Worm (Caenorhabditis elegans) whole organism, L1 larva: ENCODE results near the gene gld-3.
A peak's percentile ranks its signal among the peaks of the same experiment; 100 is the strongest.

ENCODE experiments used
- C04F5.9 ChIP-seq: sonication (generic microtip); optimal IDR thresholded peaks from 2 replicates; lab custom pipeline; 2016; ENCODE audit warnings: missing genetic modification characterization, missing compliant biosample characterization
- C16A3.4 ChIP-seq: fragments of 150-350 bp; optimal IDR thresholded peaks from 2 replicates; lab custom pipeline; 2014; ENCODE audit warnings: missing biosample characterization, missing genetic modification characterization
- Y116A8C.19 ChIP-seq: sonication (generic microtip); optimal IDR thresholded peaks from 2 replicates; lab custom pipeline; 2016; ENCODE audit warnings: missing compliant biosample characterization, missing genetic modification characterization, borderline replicate concordance
- alr-1 ChIP-seq: fragments of 200-800 bp; sonication (Bioruptor generic); optimal IDR thresholded peaks from 2 replicates; lab custom pipeline; 2018; ENCODE audit warnings: borderline replicate concordance, mild to moderate bottlenecking, missing genetic modification characterization, missing compliant biosample characterization
- aly-2 ChIP-seq: fragments of 150-350 bp; optimal IDR thresholded peaks from 2 replicates; lab custom pipeline; 2014; ENCODE audit warnings: missing biosample characterization, missing genetic modification characterization
- ceh-90 ChIP-seq: sonication (generic microtip); optimal IDR thresholded peaks from 2 replicates; lab custom pipeline; 2016; ENCODE audit warnings: missing genetic modification characterization, missing compliant biosample characterization
- dpl-1 ChIP-seq, 3 experiments: fragments of 150-350 bp in 2 of 3; sonication (generic microtip) in 1 of 3; optimal IDR thresholded peaks; 2 replicates each; lab custom pipeline; 2014 to 2017; ENCODE audit warnings: missing biosample characterization in 3 of 3, missing genetic modification characterization in 3 of 3, missing genetic modification reagents in 3 of 3
- efl-1 ChIP-seq, 4 experiments: fragments of 150-350 bp; optimal IDR thresholded peaks in 3 of 4; peaks in 1 of 4; 1 replicate in 1 of 4; 2 replicates in 3 of 4; lab custom pipeline; 2014; ENCODE audit warnings: missing biosample characterization in 2 of 4, missing genetic modification characterization in 2 of 4, missing genetic modification reagents in 2 of 4
- egl-27 ChIP-seq, 2 experiments: fragments of 150-350 bp in 1 of 2; sonication (generic microtip); optimal IDR thresholded peaks; 3 replicates each; lab custom pipeline; 2017 to 2018; ENCODE audit warnings: missing biosample characterization in 2 of 2, missing genetic modification characterization in 2 of 2, missing genetic modification reagents in 2 of 2
- elt-3 ChIP-seq, 6 experiments: fragments of 150-350 bp in 1 of 6; sonication (generic microtip); optimal IDR thresholded peaks; 2 replicates each; lab custom pipeline; 2017 to 2018; ENCODE audit warnings: missing biosample characterization in 6 of 6, missing genetic modification characterization in 6 of 6, inconsistent platforms in 1 of 6
- fkh-10 ChIP-seq: sonication (generic microtip); optimal IDR thresholded peaks from 2 replicates; lab custom pipeline; 2017; ENCODE audit warnings: missing biosample characterization, missing genetic modification reagents, missing genetic modification characterization
- fkh-4 ChIP-seq: sonication (generic microtip); optimal IDR thresholded peaks from 2 replicates; lab custom pipeline; 2016; ENCODE audit warnings: missing compliant biosample characterization, missing genetic modification characterization, borderline replicate concordance
- fkh-8 ChIP-seq: sonication (generic microtip); optimal IDR thresholded peaks from 2 replicates; lab custom pipeline; 2016; ENCODE audit warnings: mild to moderate bottlenecking, missing genetic modification characterization, missing compliant biosample characterization
- fos-1 ChIP-seq: fragments of 150-350 bp; optimal IDR thresholded peaks from 2 replicates; lab custom pipeline; 2014; ENCODE audit warnings: missing biosample characterization, missing genetic modification characterization
- irx-1 ChIP-seq: sonication (generic microtip); optimal IDR thresholded peaks from 2 replicates; lab custom pipeline; 2016; ENCODE audit warnings: missing genetic modification characterization, missing compliant biosample characterization
- isw-1 ChIP-seq: fragments of 200-800 bp; sonication (Bioruptor generic); IDR thresholded peaks from 2 replicates; pipeline ENCODE4 v1.3.6; 2022; ENCODE audit warnings: missing genetic modification characterization, missing compliant biosample characterization
- lin-14 ChIP-seq: fragments of 200-800 bp; sonication (Bioruptor generic); optimal IDR thresholded peaks from 2 replicates; lab custom pipeline; 2018; ENCODE audit warnings: mild to moderate bottlenecking, missing genetic modification characterization, moderate library complexity, missing compliant biosample characterization
- lin-35 ChIP-seq, 2 experiments: fragments of 150-350 bp; optimal IDR thresholded peaks; 2 replicates each; lab custom pipeline; 2014; ENCODE audit warnings: missing biosample characterization in 2 of 2, missing genetic modification characterization in 2 of 2, missing genetic modification reagents in 2 of 2
- lin-39 ChIP-seq: fragments of 150-350 bp; optimal IDR thresholded peaks from 2 replicates; lab custom pipeline; 2014; ENCODE audit warnings: missing biosample characterization, missing genetic modification reagents, missing genetic modification characterization
- lir-3 ChIP-seq: sonication (generic microtip); optimal IDR thresholded peaks from 2 replicates; lab custom pipeline; 2016; ENCODE audit warnings: mild to moderate bottlenecking, missing genetic modification characterization, moderate library complexity, missing compliant biosample characterization; ENCODE audit not compliant: poor library complexity
- lsy-2 ChIP-seq, 2 experiments: fragments of 150-350 bp; optimal IDR thresholded peaks; 2 replicates each; lab custom pipeline; 2014; ENCODE audit warnings: missing biosample characterization in 2 of 2, missing genetic modification characterization in 2 of 2
- mef-2 ChIP-seq: fragments of 150-350 bp; optimal IDR thresholded peaks from 2 replicates; lab custom pipeline; 2014; ENCODE audit warnings: missing biosample characterization, missing genetic modification characterization
- mep-1 ChIP-seq: fragments of 150-350 bp; optimal IDR thresholded peaks from 2 replicates; lab custom pipeline; 2014; ENCODE audit warnings: missing biosample characterization, missing genetic modification characterization
- nhr-11 ChIP-seq: fragments of 150-350 bp; optimal IDR thresholded peaks from 2 replicates; lab custom pipeline; 2014; ENCODE audit warnings: missing biosample characterization, missing genetic modification characterization
- nhr-12 ChIP-seq: sonication (generic microtip); optimal IDR thresholded peaks from 2 replicates; lab custom pipeline; 2017; ENCODE audit warnings: missing biosample characterization, missing genetic modification characterization
- nhr-19 ChIP-seq: fragments of 200-800 bp; sonication (Bioruptor generic); conservative IDR thresholded peaks from 2 replicates; pipeline ENCODE4 v1.3.6; 2022; ENCODE audit warnings: missing genetic modification characterization, missing compliant biosample characterization
- nhr-237 ChIP-seq: fragments of 150-350 bp; optimal IDR thresholded peaks from 2 replicates; lab custom pipeline; 2014; ENCODE audit warnings: missing biosample characterization, missing genetic modification characterization
- nhr-47 ChIP-seq: sonication (generic microtip); optimal IDR thresholded peaks from 2 replicates; lab custom pipeline; 2016; ENCODE audit warnings: mild to moderate bottlenecking, missing genetic modification characterization, moderate library complexity, missing compliant biosample characterization
- nhr-76 ChIP-seq: sonication (generic microtip); optimal IDR thresholded peaks from 2 replicates; lab custom pipeline; 2017; ENCODE audit warnings: missing biosample characterization, missing genetic modification characterization
- nhr-90 ChIP-seq: sonication (generic microtip); optimal IDR thresholded peaks from 2 replicates; lab custom pipeline; 2016; ENCODE audit warnings: mild to moderate bottlenecking, missing genetic modification characterization, missing compliant biosample characterization; ENCODE audit not compliant: poor library complexity
- pqm-1 ChIP-seq: sonication (generic microtip); optimal IDR thresholded peaks from 3 replicates; lab custom pipeline; 2017; ENCODE audit warnings: missing biosample characterization, missing genetic modification characterization
- skn-1 ChIP-seq: fragments of 150-350 bp; optimal IDR thresholded peaks from 2 replicates; lab custom pipeline; 2014; ENCODE audit warnings: missing biosample characterization, missing genetic modification characterization
- snpc-4 ChIP-seq: fragments of 150-350 bp; optimal IDR thresholded peaks from 2 replicates; lab custom pipeline; 2014; ENCODE audit warnings: missing biosample characterization, missing genetic modification characterization
- sup-37 ChIP-seq: fragments of 200-800 bp; sonication (Bioruptor generic); optimal IDR thresholded peaks from 2 replicates; lab custom pipeline; 2018; ENCODE audit warnings: mild to moderate bottlenecking, missing genetic modification characterization, missing compliant biosample characterization
- tlp-1 ChIP-seq: fragments of 150-350 bp; optimal IDR thresholded peaks from 2 replicates; lab custom pipeline; 2014; ENCODE audit warnings: missing biosample characterization, missing genetic modification characterization
- unc-30 ChIP-seq: sonication (generic microtip); optimal IDR thresholded peaks from 2 replicates; lab custom pipeline; 2017; ENCODE audit warnings: missing biosample characterization, missing genetic modification characterization
- unc-62 ChIP-seq: fragments of 150-350 bp; optimal IDR thresholded peaks from 2 replicates; lab custom pipeline; 2014; ENCODE audit warnings: missing biosample characterization, missing genetic modification reagents, missing genetic modification characterization
- vab-15 ChIP-seq: sonication (generic microtip); optimal IDR thresholded peaks from 2 replicates; lab custom pipeline; 2017; ENCODE audit warnings: missing genotype, mild to moderate bottlenecking, missing genetic modification characterization, missing compliant biosample characterization
- xbp-1 ChIP-seq: sonication (generic microtip); optimal IDR thresholded peaks from 2 replicates; lab custom pipeline; 2016; ENCODE audit warnings: missing genetic modification characterization, missing compliant biosample characterization
- ztf-11 ChIP-seq, 2 experiments: sonication (generic microtip); optimal IDR thresholded peaks; 2 replicates each; lab custom pipeline; 2016 to 2017; ENCODE audit warnings: missing genetic modification characterization in 2 of 2, missing biosample characterization in 1 of 2, missing compliant biosample characterization in 1 of 2
- ztf-4 ChIP-seq: fragments of 150-350 bp; optimal IDR thresholded peaks from 2 replicates; lab custom pipeline; 2014; ENCODE audit warnings: missing biosample characterization, missing genetic modification characterization

Gene gld-3

DNA sequence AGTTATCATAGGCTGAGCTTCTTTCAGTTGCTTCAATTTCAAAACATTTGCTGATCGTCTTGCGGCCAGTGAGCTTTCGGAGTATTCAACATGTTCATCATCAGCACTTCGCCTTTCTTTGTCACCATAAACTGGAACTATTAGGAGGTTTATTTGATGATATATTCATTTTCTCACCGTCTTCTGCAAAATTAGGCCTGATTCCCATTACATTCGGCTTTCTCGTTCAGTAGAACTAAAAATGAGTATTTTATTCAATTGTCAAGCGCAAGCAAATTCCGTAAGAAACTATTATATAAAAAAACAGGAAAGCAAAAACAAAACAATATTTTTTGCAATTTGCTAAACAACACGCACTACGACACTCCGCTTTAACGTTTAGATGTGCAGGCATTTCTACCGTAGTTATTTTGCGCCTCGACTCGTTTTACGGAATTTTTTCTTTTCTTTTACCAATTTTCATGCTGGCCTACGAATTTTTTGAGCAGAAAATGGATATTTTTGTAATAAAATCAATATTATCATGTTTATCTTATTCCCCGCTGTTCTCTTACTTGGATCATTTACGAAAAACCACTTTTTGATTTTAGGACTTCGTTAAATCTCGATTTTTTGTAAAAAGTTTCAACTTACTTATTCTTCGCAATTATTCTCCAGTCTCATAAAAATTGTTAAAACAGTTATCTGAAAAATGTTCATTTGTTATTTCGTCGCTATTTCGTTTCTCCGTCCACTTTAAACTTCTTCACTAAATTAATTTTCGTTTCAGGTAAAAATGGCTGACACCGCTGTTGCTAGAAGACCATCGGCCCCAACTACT is 27.4 kb upstream of the gld-3 start, which contains the start of the genes farl-11 and rpl-33 (continued):
- no peak for TF ChIP-seq Y116A8C.19 (tag; lab: Kevin White, UChicago)
- peak; percentile 77 for TF ChIP-seq nhr-19 (GFP tag; lab: Robert Waterston, UW)
- TF ChIP-seq nhr-90 (tag; lab: Kevin White, UChicago): peak; percentile 68
- peak; percentile 58 for TF ChIP-seq C04F5.9
- no peak for TF ChIP-seq tlp-1 (tag; lab: Kevin White, UChicago)

DNA sequence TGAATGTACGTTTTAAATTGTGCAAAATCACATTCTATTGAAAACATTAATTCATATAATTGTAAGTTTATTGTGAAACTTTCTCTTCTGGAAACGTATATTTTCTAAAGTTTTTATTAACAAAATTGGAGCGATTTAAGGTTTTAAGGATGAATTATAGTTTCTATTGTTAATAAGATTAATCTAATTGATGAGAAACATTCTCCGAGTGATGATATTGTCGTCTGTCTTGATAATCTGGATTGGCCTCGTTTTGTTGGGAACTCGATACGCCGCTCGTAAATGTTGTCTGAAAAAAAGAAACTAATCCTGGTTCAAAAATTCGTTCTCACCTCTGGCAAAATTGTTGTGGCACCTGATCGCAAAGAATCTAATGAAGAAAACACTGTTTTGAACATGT is 26.1 kb upstream of the gld-3 start:
- TF ChIP-seq unc-62 (GFP tag; lab: Kevin White, UChicago): no peak
- no peak for TF ChIP-seq lir-3 (tag; lab: Kevin White, UChicago)
- no peak for TF ChIP-seq elt-3 (tag; optimal IDR thresholded peaks at IDR 0.05; lab: Kevin White, UChicago)
- no peak for TF ChIP-seq nhr-19 (GFP tag; lab: Robert Waterston, UW)
- TF ChIP-seq mef-2 (tag; lab: Kevin White, UChicago): no peak
- TF ChIP-seq fos-1 (tag; lab: Kevin White, UChicago): no peak
- no peak for TF ChIP-seq alr-1
- no peak for TF ChIP-seq nhr-90 (tag; lab: Kevin White, UChicago)
- TF ChIP-seq nhr-11: no peak
- TF ChIP-seq nhr-47 (tag; lab: Kevin White, UChicago): no peak
- no peak for TF ChIP-seq nhr-76 (tag; lab: Kevin White, UChicago)

DNA sequence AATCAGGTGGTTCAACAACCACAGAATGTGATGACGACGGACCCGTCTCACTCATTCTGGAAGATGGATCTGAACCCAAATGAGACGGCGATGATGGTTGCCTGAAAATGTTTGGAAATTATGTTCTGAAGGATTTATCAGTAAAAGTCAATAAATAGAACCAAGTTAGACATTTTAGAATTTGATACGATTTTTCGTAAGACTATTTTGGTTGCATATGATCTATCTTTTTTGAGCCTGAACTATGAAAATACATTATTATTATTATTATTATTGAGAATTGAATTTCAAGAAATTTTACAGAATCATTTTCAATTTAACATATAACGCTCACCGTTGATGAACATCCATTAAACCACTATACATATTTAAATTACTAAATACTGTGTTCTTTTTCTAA is 22.5 kb upstream of the gld-3 start, which contains the start of gene F10E7.9:
Gene F10E7.9, minus strand, starts transcription at position 101 of the 400 bp plus-strand sequence.
- TF ChIP-seq vab-15 (tag; lab: Kevin White, UChicago) (no peak), ztf-11 (tag; optimal IDR thresholded peaks at IDR 0.05; lab: Kevin White, UChicago) (no peak), aly-2 (tag; lab: Kevin White, UChicago) (no peak), lin-14 (GFP tag; lab: Kevin White, UChicago) (no peak), dpl-1 (GFP tag; optimal IDR thresholded peaks at IDR 0.05; lab: Kevin White, UChicago) (no peak), lin-39 (tag; lab: Kevin White, UChicago) (no peak), ztf-4 (tag; lab: Kevin White, UChicago) (no peak), mep-1 (tag; lab: Kevin White, UChicago) (no peak), lsy-2 (tag; optimal IDR thresholded peaks at IDR 0.05; lab: Kevin White, UChicago) (no peak), tlp-1 (tag; lab: Kevin White, UChicago) (no peak), ceh-90 (no peak), nhr-90 (tag; lab: Kevin White, UChicago) (no peak), nhr-19 (GFP tag; lab: Robert Waterston, UW) (no peak), skn-1 (tag; lab: Kevin White, UChicago) (no peak), fkh-8 (tag; lab: Kevin White, UChicago) (no peak), sup-37 (no peak)

DNA sequence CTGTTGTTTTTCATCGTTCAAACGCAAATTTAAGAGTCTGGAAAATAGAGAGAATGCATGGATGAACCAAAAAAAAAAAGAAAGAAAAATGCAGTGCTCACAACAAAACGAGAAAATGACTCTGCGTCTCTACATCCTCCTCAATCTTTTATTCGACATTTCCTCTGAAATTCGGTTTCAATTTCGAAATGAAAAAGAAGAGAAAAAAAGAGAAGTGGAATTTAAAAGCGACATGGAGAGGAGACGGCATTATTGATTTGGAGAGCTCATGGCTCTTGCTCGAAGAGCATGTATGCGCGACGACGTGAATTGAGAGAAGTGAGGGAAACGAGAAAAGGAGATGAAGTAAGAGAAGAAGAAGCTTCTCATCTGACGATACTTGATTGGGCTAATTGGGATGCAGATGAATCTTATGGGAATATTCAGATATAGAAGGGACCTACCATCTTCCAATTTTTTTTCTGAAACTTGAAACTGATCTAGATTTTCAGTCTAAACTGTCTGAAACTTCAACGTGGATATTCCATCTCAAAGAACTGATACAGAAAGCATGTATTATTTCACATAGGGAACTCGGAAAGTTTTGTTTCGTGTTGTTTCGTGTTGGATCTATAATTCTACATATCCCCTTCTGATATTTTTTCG is 21.3 kb upstream of the gld-3 start:
- TF ChIP-seq pqm-1 (tag; lab: Kevin White, UChicago) (no peak), lsy-2 (tag; optimal IDR thresholded peaks at IDR 0.05; lab: Kevin White, UChicago) (peak in 1 of 2 experiments; percentile 56), C04F5.9 (no peak), nhr-90 (tag; lab: Kevin White, UChicago) (no peak), nhr-12 (tag; lab: Kevin White, UChicago) (no peak), egl-27 (tag; optimal IDR thresholded peaks at IDR 0.05; lab: Kevin White, UChicago) (no peak), ceh-90 (no peak), fkh-10 (peak; percentile 71), xbp-1 (no peak), nhr-76 (tag; lab: Kevin White, UChicago) (no peak), nhr-237 (tag; lab: Kevin White, UChicago) (no peak), snpc-4 (no peak), aly-2 (tag; lab: Kevin White, UChicago) (no peak), lin-14 (GFP tag; lab: Kevin White, UChicago) (peak; percentile 67), efl-1 (optimal IDR thresholded peaks at IDR 0.05; lab: Kevin White, UChicago) (peak in 1 of 2 experiments; percentile 5), efl-1 (GFP tag; optimal IDR thresholded peaks at IDR 0.05 in 1 of 2; lab: Kevin White, UChicago) (no peak), irx-1 (tag; lab: Kevin White, UChicago) (no peak), lin-35 (GFP tag; optimal IDR thresholded peaks at IDR 0.05; lab: Kevin White, UChicago) (no peak), unc-30 (tag; lab: Kevin White, UChicago) (no peak), fos-1 (tag; lab: Kevin White, UChicago) (no peak), fkh-4 (tag; lab: Kevin White, UChicago) (no peak), fkh-8 (tag; lab: Kevin White, UChicago) (peak; percentile 34), mep-1 (tag; lab: Kevin White, UChicago) (no peak), C16A3.4 (no peak), isw-1 (GFP tag; lab: Robert Waterston, UW) (peak; percentile 18; the same call in 1 of the 2 replicates)
